Fruit fly (Drosophila melanogaster) whole organism, embryonic: ENCODE data around the gene CG9775.

Experiments used
- Atf3 ChIP-seq: fragments of 200-800 bp; sonication (Bioruptor generic); optimal IDR thresholded peaks from 3 replicates; lab custom pipeline; 2016; ENCODE audit warnings: missing biosample characterization, missing genetic modification characterization
- Awh ChIP-seq: fragments of 200-800 bp; sonication (Bioruptor generic); IDR thresholded peaks from 2 replicates; pipeline ENCODE4, ENCODE4 v1.3.6; 2022; ENCODE audit warnings: missing biosample characterization, missing genetic modification characterization
- CG10366 ChIP-seq: fragments of 200-800 bp; sonication (Bioruptor generic); IDR thresholded peaks from 2 replicates; pipeline ENCODE4 v1.3.6; 2022; ENCODE audit warnings: missing biosample characterization, missing genetic modification characterization
- CG10654 ChIP-seq: fragments of 200-800 bp; sonication (Bioruptor generic); optimal IDR thresholded peaks from 2 replicates; lab custom pipeline; 2016; ENCODE audit warnings: missing biosample characterization, missing genetic modification characterization
- CG10979 ChIP-seq: fragments of 200-800 bp; sonication (Bioruptor generic); optimal IDR thresholded peaks from 2 replicates; lab custom pipeline; 2018; ENCODE audit warnings: missing biosample characterization, mild to moderate bottlenecking, missing genetic modification characterization, moderate library complexity
- CG13894 ChIP-seq: fragments of 200-800 bp; sonication (Bioruptor generic); optimal IDR thresholded peaks from 3 replicates; lab custom pipeline; 2018; ENCODE audit warnings: missing biosample characterization, mild to moderate bottlenecking, missing genetic modification characterization, moderate library complexity
- CG14050 ChIP-seq: fragments of 200-800 bp; sonication (Bioruptor generic); IDR thresholded peaks from 3 replicates; pipeline ENCODE4 v1.3.6; 2022; ENCODE audit warnings: missing biosample characterization, missing genetic modification characterization
- CG14667 ChIP-seq: fragments of 200-800 bp; sonication (Bioruptor generic); IDR thresholded peaks from 2 replicates; pipeline ENCODE4 v1.3.6; 2022; ENCODE audit warnings: missing biosample characterization, missing genetic modification characterization
- CG1602 ChIP-seq: fragments of 200-800 bp; sonication (Bioruptor generic); optimal IDR thresholded peaks from 3 replicates; lab custom pipeline; 2016; ENCODE audit warnings: missing biosample characterization, missing genetic modification characterization
- CG16863 ChIP-seq: fragments of 200-800 bp; sonication (Bioruptor generic); optimal IDR thresholded peaks from 3 replicates; lab custom pipeline; 2016; ENCODE audit warnings: missing biosample characterization, missing genetic modification characterization
- CG17186 ChIP-seq: fragments of 200-800 bp; sonication (Bioruptor generic); optimal IDR thresholded peaks from 3 replicates; lab custom pipeline; 2017; ENCODE audit warnings: missing biosample characterization, missing genetic modification reagents, missing genetic modification characterization
- CG4404 ChIP-seq: fragments of 200-800 bp; sonication (Bioruptor generic); IDR thresholded peaks from 2 replicates; pipeline ENCODE4 v1.3.6; 2022; ENCODE audit warnings: missing biosample characterization, missing genetic modification characterization
- CG6654 ChIP-seq: fragments of 200-800 bp; sonication (Bioruptor generic); optimal IDR thresholded peaks from 2 replicates; lab custom pipeline; 2017; ENCODE audit warnings: missing biosample characterization, mild to moderate bottlenecking, missing genetic modification characterization
- CG7745 ChIP-seq: fragments of 200-800 bp; sonication (Bioruptor generic); optimal IDR thresholded peaks from 2 replicates; lab custom pipeline; 2018; ENCODE audit warnings: missing biosample characterization, mild to moderate bottlenecking, missing genetic modification characterization, moderate library complexity
- CG7786 ChIP-seq: fragments of 200-800 bp; sonication (Bioruptor generic); optimal IDR thresholded peaks from 2 replicates; lab custom pipeline; 2016; ENCODE audit warnings: missing biosample characterization, missing genetic modification characterization
- CG8290 ChIP-seq, 3 experiments: fragments of 200-800 bp; sonication (Bioruptor generic); optimal IDR thresholded peaks; 2 replicates each; lab custom pipeline; 2016 to 2019; ENCODE audit warnings: missing biosample characterization in 3 of 3, missing genetic modification characterization in 3 of 3, mild to moderate bottlenecking in 2 of 3, moderate library complexity in 1 of 3
- CG9932 ChIP-seq: fragments of 200-800 bp; sonication (Bioruptor generic); IDR thresholded peaks from 2 replicates; pipeline ENCODE4 v1.3.6; 2022; ENCODE audit warnings: missing biosample characterization, missing genetic modification characterization
- CkIIα-i1 ChIP-seq: fragments of 200-800 bp; sonication (Bioruptor generic); IDR thresholded peaks from 2 replicates; pipeline ENCODE4 v1.3.6; 2022; ENCODE audit warnings: missing biosample characterization, missing genetic modification characterization
- CrebB ChIP-seq: fragments of 200-800 bp; sonication (Bioruptor generic); optimal IDR thresholded peaks from 3 replicates; lab custom pipeline; 2018; ENCODE audit warnings: missing biosample characterization, mild to moderate bottlenecking, missing genetic modification characterization
- Dip3 ChIP-seq: fragments of 200-800 bp; sonication (Bioruptor generic); optimal IDR thresholded peaks from 3 replicates; lab custom pipeline; 2016; ENCODE audit warnings: missing biosample characterization, missing genetic modification characterization
- Doc2 ChIP-seq: fragments of 200-800 bp; sonication (Bioruptor generic); IDR thresholded peaks from 2 replicates; pipeline ENCODE4 v1.3.6; 2022; ENCODE audit warnings: missing biosample characterization, missing genetic modification characterization
- HLH3B ChIP-seq: fragments of 200-800 bp; sonication (Bioruptor generic); IDR thresholded peaks from 2 replicates; pipeline ENCODE4 v1.3.6; 2022; ENCODE audit warnings: missing biosample characterization, missing genetic modification characterization
- Kr ChIP-seq: fragments of 200-800 bp; sonication (Bioruptor generic); optimal IDR thresholded peaks from 2 replicates; lab custom pipeline; 2017; ENCODE audit warnings: missing biosample characterization, mild to moderate bottlenecking, missing genetic modification characterization
- MBD-R2 ChIP-seq: fragments of 200-800 bp; sonication (Bioruptor generic); IDR thresholded peaks from 2 replicates; pipeline ENCODE4 v1.3.6; 2022; ENCODE audit warnings: missing biosample characterization, missing genetic modification characterization
- Myb ChIP-seq: fragments of 200-800 bp; sonication (Bioruptor generic); optimal IDR thresholded peaks from 2 replicates; lab custom pipeline; 2016; ENCODE audit warnings: missing biosample characterization, missing genetic modification characterization
- ab ChIP-seq: fragments of 200-800 bp; sonication (Bioruptor generic); optimal IDR thresholded peaks from 2 replicates; lab custom pipeline; 2016; ENCODE audit warnings: missing biosample characterization, missing genetic modification characterization
- br ChIP-seq: fragments of >200 bp; optimal IDR thresholded peaks from 2 replicates; lab custom pipeline; 2017
- crol ChIP-seq: fragments of 200-800 bp; sonication (Bioruptor generic); IDR thresholded peaks from 2 replicates; pipeline ENCODE4 v1.3.6; 2022; ENCODE audit warnings: missing biosample characterization, missing genetic modification characterization
- dan ChIP-seq: fragments of 200-800 bp; sonication (Bioruptor generic); IDR thresholded peaks from 2 replicates; pipeline ENCODE4 v1.3.6; 2022; ENCODE audit warnings: missing biosample characterization, missing genetic modification characterization
- dysf ChIP-seq: fragments of 200-800 bp; sonication (Bioruptor generic); IDR thresholded peaks from 3 replicates; pipeline ENCODE4 v1.3.6; 2022; ENCODE audit warnings: missing biosample characterization, missing genetic modification characterization
- eve ChIP-seq, 2 experiments: fragments of >200 bp; optimal IDR thresholded peaks; 2 replicates each; lab custom pipeline; 2017; ENCODE audit warnings: missing biosample characterization in 2 of 2, missing genetic modification characterization in 2 of 2
- fd102C ChIP-seq: fragments of 200-800 bp; sonication (Bioruptor generic); optimal IDR thresholded peaks from 2 replicates; lab custom pipeline; 2018; ENCODE audit warnings: missing biosample characterization, mild to moderate bottlenecking, missing genetic modification characterization, moderate library complexity
- gcm2 ChIP-seq: fragments of 200-800 bp; sonication (Bioruptor generic); optimal IDR thresholded peaks from 2 replicates; lab custom pipeline; 2016; ENCODE audit warnings: missing biosample characterization, missing genetic modification characterization
- grau ChIP-seq: fragments of 200-800 bp; optimal IDR thresholded peaks from 3 replicates; lab custom pipeline; 2019; ENCODE audit warnings: missing biosample characterization, mild to moderate bottlenecking, missing genetic modification characterization, moderate library complexity
- grn ChIP-seq: fragments of 200-800 bp; sonication (Bioruptor generic); optimal IDR thresholded peaks from 3 replicates; lab custom pipeline; 2017; ENCODE audit warnings: missing biosample characterization, missing genetic modification characterization
- ham ChIP-seq: fragments of 200-800 bp; sonication (Bioruptor generic); IDR thresholded peaks from 2 replicates; pipeline ENCODE4 v1.3.6; 2022; ENCODE audit warnings: missing biosample characterization, missing genetic modification characterization
- luna ChIP-seq: fragments of 200-800 bp; sonication (Bioruptor generic); optimal IDR thresholded peaks from 2 replicates; lab custom pipeline; 2016; ENCODE audit warnings: missing biosample characterization, missing genetic modification characterization
- pb ChIP-seq: fragments of 200-800 bp; sonication (Bioruptor generic); optimal IDR thresholded peaks from 3 replicates; lab custom pipeline; 2016; ENCODE audit warnings: missing biosample characterization, missing genetic modification characterization
- row ChIP-seq: fragments of 200-800 bp; sonication (Bioruptor generic); IDR thresholded peaks from 3 replicates; pipeline ENCODE4 v1.3.6; 2022; ENCODE audit warnings: missing biosample characterization, missing genetic modification characterization
- sim ChIP-seq: fragments of 200-800 bp; sonication (Bioruptor generic); IDR thresholded peaks from 2 replicates; pipeline ENCODE4 v1.3.6; 2022; ENCODE audit warnings: missing biosample characterization, missing genetic modification characterization
- slbo ChIP-seq: fragments of 200-800 bp; sonication (Bioruptor generic); IDR thresholded peaks from 2 replicates; pipeline ENCODE4 v1.3.6; 2022; ENCODE audit warnings: missing biosample characterization, missing genetic modification characterization
- sqz ChIP-seq: fragments of 200-800 bp; sonication (Bioruptor generic); optimal IDR thresholded peaks from 3 replicates; lab custom pipeline; 2018; ENCODE audit warnings: missing biosample characterization, mild to moderate bottlenecking, missing genetic modification characterization
- tap ChIP-seq: fragments of 200-800 bp; optimal IDR thresholded peaks from 3 replicates; lab custom pipeline; 2019; ENCODE audit warnings: missing biosample characterization, mild to moderate bottlenecking, missing genetic modification characterization, moderate library complexity
- tna ChIP-seq: fragments of 200-800 bp; sonication (Bioruptor generic); IDR thresholded peaks from 2 replicates; pipeline ENCODE4 v1.3.6; 2022; ENCODE audit warnings: missing biosample characterization, missing genetic modification characterization; ENCODE audit not compliant: partially characterized antibody
- tup ChIP-seq: fragments of 200-800 bp; sonication (Bioruptor generic); optimal IDR thresholded peaks from 2 replicates; lab custom pipeline; 2016; ENCODE audit warnings: missing biosample characterization, mild to moderate bottlenecking, missing genetic modification characterization, moderate library complexity
- vnd ChIP-seq: fragments of 200-800 bp; sonication (Bioruptor generic); IDR thresholded peaks from 3 replicates; pipeline ENCODE4 v1.3.6; 2022; ENCODE audit warnings: missing biosample characterization, missing genetic modification characterization; ENCODE audit not compliant: partially characterized antibody
- vvl ChIP-seq: fragments of 200-800 bp; sonication (Bioruptor generic); IDR thresholded peaks from 2 replicates; pipeline ENCODE4 v1.3.6; 2022; ENCODE audit warnings: missing biosample characterization, missing genetic modification characterization
- wdn ChIP-seq: fragments of 200-800 bp; sonication (Bioruptor generic); IDR thresholded peaks from 2 replicates; pipeline ENCODE4 v1.3.6; 2022; ENCODE audit warnings: missing biosample characterization, missing genetic modification characterization
- z ChIP-seq: fragments of 200-800 bp; sonication (Bioruptor generic); IDR thresholded peaks from 3 replicates; pipeline ENCODE4 v1.3.6; 2022; ENCODE audit warnings: missing biosample characterization, missing genetic modification characterization

CG9775 gene

DNA sequence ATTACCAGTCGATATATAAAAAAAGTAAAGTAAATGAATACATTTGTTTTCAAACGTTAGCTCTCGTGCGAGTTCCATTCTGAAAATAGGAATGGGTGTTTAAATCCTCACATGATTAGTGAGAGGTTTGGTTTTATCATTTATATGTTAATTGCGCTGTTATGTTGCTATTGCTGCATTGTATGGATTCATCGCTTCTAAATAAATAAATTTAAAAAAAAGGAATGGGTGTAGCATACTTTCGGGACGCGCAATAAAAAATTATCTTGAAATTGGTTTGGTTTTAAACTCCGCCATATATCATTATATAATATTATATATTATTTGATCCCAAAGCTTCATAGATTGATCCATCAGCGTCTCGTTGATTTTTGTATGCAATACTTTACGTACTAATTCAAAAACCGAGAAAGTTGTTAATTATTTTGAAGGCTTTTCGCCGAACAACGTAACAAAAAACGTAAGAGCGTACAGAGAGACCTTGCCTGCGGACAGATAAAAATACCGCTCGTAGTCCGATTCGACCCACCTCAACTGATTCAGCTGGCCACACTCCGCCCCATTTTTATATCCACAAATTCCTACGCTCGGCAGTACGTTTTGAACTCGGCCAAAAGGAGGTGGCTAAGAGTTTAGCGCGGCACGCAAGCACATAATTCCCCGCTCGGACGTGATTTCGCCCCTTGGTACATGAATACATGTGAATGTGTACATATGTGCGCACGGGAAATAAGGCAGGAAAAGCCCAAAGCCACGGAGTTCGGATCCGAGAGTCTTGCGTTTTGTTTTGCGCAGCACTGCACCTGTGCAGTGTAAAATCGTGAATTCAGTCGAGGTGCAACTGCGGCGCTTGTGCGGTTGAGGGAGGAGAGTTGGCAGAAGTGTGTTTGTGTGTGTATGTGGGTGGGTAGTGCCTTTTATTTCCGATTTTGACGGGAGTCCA lies 17.6 kb upstream of the CG9775 start, which contains the start of gene smash (continued):
- no peak for TF ChIP-seq CG17186
- peak; percentile 38 for TF ChIP-seq tap (tag; lab: Kevin White, UChicago)
- no peak for TF ChIP-seq Dip3 (GFP tag; lab: Kevin White, UChicago)
- TF ChIP-seq row (GFP tag; lab: Robert Waterston, UW), result peak; percentile 20; the same call in 1 of the 3 replicates
- no peak for TF ChIP-seq dysf (GFP tag; lab: Robert Waterston, UW)
- TF ChIP-seq grn (GFP tag; lab: Kevin White, UChicago), result no peak
- no peak for TF ChIP-seq luna (GFP tag; lab: Kevin White, UChicago)
- TF ChIP-seq ham, result no peak
- peak; percentile 3 for TF ChIP-seq ab (GFP tag; lab: Kevin White, UChicago)
- peak; percentile 37 for TF ChIP-seq CrebB (tag; lab: Kevin White, UChicago)
- peak; percentile 92 for TF ChIP-seq CG8290 (GFP tag; optimal IDR thresholded peaks at IDR 0.05; lab: Kevin White, UChicago)
- TF ChIP-seq CG8290 (tag; optimal IDR thresholded peaks at IDR 0.05; lab: Kevin White, UChicago), result peak; percentile 54 to 94
- TF ChIP-seq dan (GFP tag; lab: Robert Waterston, UW), result no peak
- TF ChIP-seq grau (tag; lab: Kevin White, UChicago), result peak; percentile 27
- no peak for TF ChIP-seq CG6654 (GFP tag; lab: Kevin White, UChicago)
- TF ChIP-seq pb (GFP tag; lab: Kevin White, UChicago), result peak; percentile 43
- TF ChIP-seq z (GFP tag; lab: Robert Waterston, UW), result 0 out of 3 replicates have a peak, but pooled peaks have one; percentile 23
- peak; percentile 8 for TF ChIP-seq fd102C
- TF ChIP-seq vvl (GFP tag; lab: Robert Waterston, UW), result peak; percentile 72
- no peak for TF ChIP-seq vnd
- no peak for TF ChIP-seq CG10654 (GFP tag; lab: Kevin White, UChicago)
- no peak for TF ChIP-seq CG1602 (GFP tag; lab: Kevin White, UChicago)
- peak; percentile 13 for TF ChIP-seq gcm2
- no peak for TF ChIP-seq br (lab: Kevin White, UChicago)
- TF ChIP-seq CG7745, result peak; percentile 3
- TF ChIP-seq CG10366, result 0 out of 2 replicates have a peak, but pooled peaks have one; percentile 9
- TF ChIP-seq tup, result no peak
- TF ChIP-seq sqz, result no peak
- TF ChIP-seq eve (GFP tag; optimal IDR thresholded peaks at IDR 0.05; lab: Kevin White, UChicago), result no peak
- peak; percentile 63; the same call in 1 of the 2 replicates for TF ChIP-seq HLH3B
- peak; percentile 69 for TF ChIP-seq CG13894 (tag; lab: Kevin White, UChicago)
- TF ChIP-seq crol (GFP tag; lab: Robert Waterston, UW), result peak; percentile 82
- TF ChIP-seq Myb (GFP tag; lab: Kevin White, UChicago), result peak; percentile 60
- peak; percentile 9 for TF ChIP-seq CG7786 (GFP tag; lab: Kevin White, UChicago)
- peak; percentile 39; the same call in 1 of the 2 replicates for TF ChIP-seq CG9932 (GFP tag; lab: Robert Waterston, UW)
- no peak for TF ChIP-seq Kr (GFP tag; lab: Kevin White, UChicago)
- peak; percentile 40; the same call in 1 of the 2 replicates for TF ChIP-seq slbo (GFP tag; lab: Robert Waterston, UW)
- peak; percentile 41; the same call in 2 of the 3 replicates for TF ChIP-seq CG14050 (GFP tag; lab: Robert Waterston, UW)
- no peak for TF ChIP-seq CG14667
- peak; percentile 66; the same call in 1 of the 2 replicates for TF ChIP-seq tna (GFP tag; lab: Robert Waterston, UW)
- no peak for TF ChIP-seq CG10979 (tag; lab: Kevin White, UChicago)
- no peak for TF ChIP-seq CG4404 (GFP tag; lab: Robert Waterston, UW)
- peak; percentile 54 for TF ChIP-seq MBD-R2 (GFP tag; lab: Robert Waterston, UW)
- TF ChIP-seq Awh, result 0 out of 2 replicates have a peak, but pooled peaks have one; percentile 11
- no peak for TF ChIP-seq Atf3
- no peak for TF ChIP-seq Doc2
- no peak for TF ChIP-seq CkIIα-i1 (GFP tag; lab: Robert Waterston, UW)
- TF ChIP-seq wdn, result no peak
- TF ChIP-seq sim (GFP tag; lab: Robert Waterston, UW), result 0 out of 2 replicates have a peak, but pooled peaks have one; percentile 40
- no peak for TF ChIP-seq CG16863
